Fruit fly (Drosophila melanogaster): ENCODE measurements around the gene mRpL23.

mRpL23 gene

DNA sequence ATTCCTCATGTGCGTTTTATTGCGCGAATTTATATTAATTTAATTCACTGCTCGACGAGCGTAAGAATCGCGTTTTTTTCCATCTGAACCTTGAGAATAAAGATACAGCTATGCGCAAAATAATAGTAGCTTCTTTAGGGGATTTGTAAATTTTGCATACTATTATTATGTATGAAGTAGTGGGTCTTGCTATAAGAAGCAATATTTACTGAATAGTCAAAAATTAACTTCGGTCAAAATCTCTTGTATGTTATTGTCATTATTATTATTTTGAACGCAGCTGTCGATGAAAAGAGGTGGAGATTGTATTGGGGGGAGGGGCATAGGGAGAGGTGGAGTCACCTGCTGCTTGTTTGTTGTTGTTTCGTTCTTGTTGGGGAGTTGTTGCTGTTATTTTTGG is 45.3 kb upstream of the mRpL23 start (continued):
- TF ChIP-seq CG18476 (GFP tag; optimal IDR thresholded peaks at IDR 0.05) (peak; percentile 84), ara (GFP tag; IDR thresholded peaks at IDR 0.05) (peak; percentile 81), bab2 (GFP tag; optimal IDR thresholded peaks at IDR 0.05) (peak; percentile 91), Eip74EF (GFP tag; optimal IDR thresholded peaks at IDR 0.05) (peak in 1 of 2 experiments; percentile 91), Antp (GFP tag; optimal IDR thresholded peaks at IDR 0.05) (peak; percentile 66), lola (GFP tag; optimal IDR thresholded peaks at IDR 0.05) (peak in 1 of 3 experiments; percentile 53), onecut (GFP tag; IDR thresholded peaks at IDR 0.05) (peak; percentile 71), gem (tag; optimal IDR thresholded peaks at IDR 0.05) (peak; percentile 83), Rfx (GFP tag; IDR thresholded peaks at IDR 0.05) (peak; percentile 89), CG9437 (GFP tag; optimal IDR thresholded peaks at IDR 0.05) (peak; percentile 62), CG8290 (GFP tag; optimal IDR thresholded peaks at IDR 0.05) (peak; percentile 32), CG8290 (tag; optimal IDR thresholded peaks at IDR 0.05) (peak in 1 of 2 experiments; percentile 64), Xbp1 (GFP tag; optimal IDR thresholded peaks at IDR 0.05) (peak; percentile 68), eve (GFP tag; optimal IDR thresholded peaks at IDR 0.05) (peak in 1 of 2 experiments; percentile 85), CG9817 (tag; optimal IDR thresholded peaks at IDR 0.05) (peak; percentile 42), CG17912 (GFP tag; optimal IDR thresholded peaks at IDR 0.05) (no peak), zfh2 (GFP tag; optimal IDR thresholded peaks at IDR 0.05) (peak; percentile 36), CG6813 (GFP tag; optimal IDR thresholded peaks at IDR 0.05) (peak; percentile 87), slp2 (GFP tag; optimal IDR thresholded peaks at IDR 0.05) (peak; percentile 42), chinmo (GFP tag; IDR thresholded peaks at IDR 0.05; ENCODE audit: partially characterized antibody) (0 out of 4 replicates have a peak, but pooled peaks have one; percentile 38), nerfin-2 (GFP tag; IDR thresholded peaks at IDR 0.05; ENCODE audit: partially characterized antibody) (no peak), HLH54F (GFP tag; optimal IDR thresholded peaks at IDR 0.05) (peak; percentile 63), scrt (GFP tag; optimal IDR thresholded peaks at IDR 0.05) (peak; percentile 78), kni (GFP tag; optimal IDR thresholded peaks at IDR 0.05) (no peak), CG33213 (GFP tag; optimal IDR thresholded peaks at IDR 0.05) (peak; percentile 74), D (optimal IDR thresholded peaks at IDR 0.05) (no peak), D (GFP tag; optimal IDR thresholded peaks at IDR 0.05) (peak; percentile 88), Hr3 (GFP tag; optimal IDR thresholded peaks at IDR 0.05) (peak; percentile 65), shn (GFP tag; optimal IDR thresholded peaks at IDR 0.05) (no peak), CG10462 (GFP tag; optimal IDR thresholded peaks at IDR 0.05) (peak; percentile 23), C15 (GFP tag; IDR thresholded peaks at IDR 0.05) (peak; percentile 78; the same call in 2 of the 3 replicates), CG10565 (GFP tag; optimal IDR thresholded peaks at IDR 0.05) (peak; percentile 32), Deaf1 (tag; optimal IDR thresholded peaks at IDR 0.05) (peak; percentile 73), CG18619 (GFP tag; optimal IDR thresholded peaks at IDR 0.05) (peak; percentile 60), knrl (GFP tag; IDR thresholded peaks at IDR 0.05; ENCODE audit: partially characterized antibody) (no peak), Blimp-1 (GFP tag; optimal IDR thresholded peaks at IDR 0.05) (peak; percentile 93), hkb (optimal IDR thresholded peaks at IDR 0.05) (no peak), hkb (GFP tag; IDR thresholded peaks at IDR 0.05) (peak; percentile 93), TFAM (GFP tag; optimal IDR thresholded peaks at IDR 0.05) (peak; percentile 56), Pdp1 (GFP tag; optimal IDR thresholded peaks at IDR 0.05) (peak; percentile 68 to 89), Mrtf (GFP tag; IDR thresholded peaks at IDR 0.05) (peak; percentile 69; the same call in 2 of the 3 replicates), CG17328 (GFP tag; IDR thresholded peaks at IDR 0.05) (peak; percentile 89), CG6654 (GFP tag; optimal IDR thresholded peaks at IDR 0.05) (peak; percentile 80), Sox102F (GFP tag; optimal IDR thresholded peaks at IDR 0.05) (peak; percentile 72), tll (GFP tag; optimal IDR thresholded peaks at IDR 0.05) (no peak), BtbVII (GFP tag; optimal IDR thresholded peaks at IDR 0.05) (peak; percentile 90), Hsf (GFP tag; optimal IDR thresholded peaks at IDR 0.05) (peak; percentile 69), NfI (GFP tag; optimal IDR thresholded peaks at IDR 0.05) (peak; percentile 53), Jarid2 (GFP tag; optimal IDR thresholded peaks at IDR 0.05) (peak; percentile 61), CG31388 (GFP tag; optimal IDR thresholded peaks at IDR 0.05) (peak; percentile 77)

All from whole organism, embryonic.